Fruit fly (Drosophila melanogaster) whole organism, prepupa: ENCODE measurements around the gene Nph.

Experiments
- Blimp-1 ChIP-seq: fragments of 200-800 bp; sonication (Bioruptor generic); optimal IDR thresholded peaks from 3 replicates; lab custom pipeline; 2017; ENCODE audit warnings: missing biosample characterization, missing genetic modification characterization, mild to moderate bottlenecking, moderate library complexity, missing genetic modification reagents
- CG10631 ChIP-seq: fragments of 200-800 bp; sonication (Bioruptor generic); optimal IDR thresholded peaks from 2 replicates; lab custom pipeline; 2016; ENCODE audit warnings: missing biosample characterization, missing genetic modification characterization
- CG10669 ChIP-seq: fragments of 200-800 bp; sonication (Bioruptor generic); optimal IDR thresholded peaks from 3 replicates; lab custom pipeline; 2018; ENCODE audit warnings: missing biosample characterization, mild to moderate bottlenecking, missing genetic modification characterization, moderate library complexity
- CG11294 ChIP-seq: fragments of 200-800 bp; sonication (Bioruptor generic); IDR thresholded peaks from 2 replicates; pipeline ENCODE4 v1.3.6; 2022; ENCODE audit warnings: missing biosample characterization, missing genetic modification characterization
- CG11762 ChIP-seq: fragments of 200-800 bp; sonication (Bioruptor generic); optimal IDR thresholded peaks from 3 replicates; lab custom pipeline; 2016; ENCODE audit warnings: missing biosample characterization, missing genetic modification characterization; ENCODE audit not compliant: insufficient read depth
- CG15336 ChIP-seq: fragments of 200-800 bp; sonication (Bioruptor generic); IDR thresholded peaks from 2 replicates; pipeline ENCODE4 v1.3.6; 2022; ENCODE audit warnings: missing biosample characterization, missing genetic modification characterization
- CG16779 ChIP-seq: fragments of 200-800 bp; sonication (Bioruptor generic); optimal IDR thresholded peaks from 3 replicates; lab custom pipeline; 2017; ENCODE audit warnings: missing biosample characterization, mild to moderate bottlenecking, missing genetic modification characterization
- CG3032 ChIP-seq: fragments of 200-800 bp; optimal IDR thresholded peaks from 2 replicates; lab custom pipeline; 2019; ENCODE audit warnings: missing biosample characterization, mild to moderate bottlenecking, missing genetic modification characterization, moderate library complexity
- CG31627 ChIP-seq: fragments of 200-800 bp; sonication (Bioruptor generic); optimal IDR thresholded peaks from 3 replicates; lab custom pipeline; 2016; ENCODE audit warnings: missing biosample characterization, missing genetic modification characterization
- CG34406 ChIP-seq: fragments of 200-800 bp; sonication (Bioruptor generic); optimal IDR thresholded peaks from 3 replicates; lab custom pipeline; 2016; ENCODE audit warnings: missing biosample characterization, missing genetic modification characterization
- CG3919 ChIP-seq: fragments of 200-800 bp; sonication (Bioruptor generic); optimal IDR thresholded peaks from 3 replicates; lab custom pipeline; 2016; ENCODE audit warnings: missing biosample characterization, missing genetic modification characterization
- CG6163 ChIP-seq: fragments of 200-800 bp; sonication (Bioruptor generic); IDR thresholded peaks from 3 replicates; pipeline ENCODE4 v1.3.6; 2022; ENCODE audit warnings: missing biosample characterization, missing genetic modification characterization
- CG6276 ChIP-seq: fragments of 200-800 bp; sonication (Bioruptor generic); optimal IDR thresholded peaks from 2 replicates; lab custom pipeline; 2017; ENCODE audit warnings: missing biosample characterization, mild to moderate bottlenecking, missing genetic modification characterization
- CG6792 ChIP-seq: fragments of 200-800 bp; sonication (Bioruptor generic); optimal IDR thresholded peaks from 3 replicates; lab custom pipeline; 2016; ENCODE audit warnings: missing biosample characterization, missing genetic modification characterization
- CG6808 ChIP-seq: fragments of 200-800 bp; sonication (Bioruptor generic); optimal IDR thresholded peaks from 3 replicates; lab custom pipeline; 2017; ENCODE audit warnings: missing biosample characterization, missing genetic modification characterization, mild to moderate bottlenecking, moderate library complexity, missing genetic modification reagents
- CG6854 ChIP-seq: fragments of 200-800 bp; sonication (Bioruptor generic); optimal IDR thresholded peaks from 2 replicates; lab custom pipeline; 2017; ENCODE audit warnings: missing biosample characterization, mild to moderate bottlenecking, missing genetic modification characterization
- CG7368 ChIP-seq: fragments of 200-800 bp; sonication (Bioruptor generic); optimal IDR thresholded peaks from 3 replicates; lab custom pipeline; 2016; ENCODE audit warnings: missing biosample characterization, missing genetic modification characterization
- CG8119 ChIP-seq: fragments of 200-800 bp; sonication (Bioruptor generic); IDR thresholded peaks from 3 replicates; pipeline ENCODE4 v1.3.6; 2022; ENCODE audit warnings: missing biosample characterization, missing genetic modification characterization
- CG8632 ChIP-seq: fragments of 200-800 bp; sonication (Bioruptor generic); optimal IDR thresholded peaks from 3 replicates; lab custom pipeline; 2016; ENCODE audit warnings: missing biosample characterization, missing genetic modification characterization
- Eip78C ChIP-seq: fragments of 200-800 bp; sonication (Bioruptor generic); peaks from one replicate; lab custom pipeline; 2016; ENCODE audit warnings: missing biosample characterization, missing genetic modification characterization
- Eip93F ChIP-seq: fragments of 200-800 bp; sonication (Bioruptor generic); optimal IDR thresholded peaks from 2 replicates; lab custom pipeline; 2016; ENCODE audit warnings: missing biosample characterization, mild to moderate bottlenecking, missing genetic modification characterization
- Ets21C ChIP-seq: fragments of 200-800 bp; sonication (Bioruptor generic); optimal IDR thresholded peaks from 3 replicates; lab custom pipeline; 2016; ENCODE audit warnings: missing biosample characterization, missing genetic modification characterization
- Ets96B ChIP-seq: fragments of 200-800 bp; optimal IDR thresholded peaks from 2 replicates; lab custom pipeline; 2019; ENCODE audit warnings: missing biosample characterization, mild to moderate bottlenecking, missing genetic modification characterization, moderate library complexity
- Gug ChIP-seq: fragments of 200-800 bp; sonication (Bioruptor generic); IDR thresholded peaks from 2 replicates; pipeline ENCODE4 v1.3.6; 2022; ENCODE audit warnings: missing biosample characterization, missing genetic modification characterization
- Hr38 ChIP-seq: sonication (Bioruptor generic); optimal IDR thresholded peaks from 2 replicates; lab custom pipeline; 2016; ENCODE audit warnings: missing biosample characterization, missing genetic modification characterization
- Hr39 ChIP-seq: fragments of 200-800 bp; sonication (Bioruptor generic); optimal IDR thresholded peaks from 2 replicates; lab custom pipeline; 2016; ENCODE audit warnings: missing biosample characterization, missing genetic modification characterization
- Hr4 ChIP-seq: fragments of 200-800 bp; sonication (Bioruptor generic); optimal IDR thresholded peaks from 3 replicates; lab custom pipeline; 2016; ENCODE audit warnings: missing biosample characterization, missing genetic modification characterization
- Lpt ChIP-seq: fragments of 200-800 bp; sonication (Bioruptor generic); optimal IDR thresholded peaks from 3 replicates; lab custom pipeline; 2016; ENCODE audit warnings: missing biosample characterization, missing genetic modification characterization
- Sox102F ChIP-seq: fragments of 200-800 bp; sonication (Bioruptor generic); optimal IDR thresholded peaks from 2 replicates; lab custom pipeline; 2016; ENCODE audit warnings: missing biosample characterization, mild to moderate bottlenecking, missing genetic modification characterization
- Sox14 ChIP-seq: fragments of 200-800 bp; sonication (Bioruptor generic); optimal IDR thresholded peaks from 3 replicates; lab custom pipeline; 2016; ENCODE audit warnings: missing biosample characterization, missing genetic modification characterization
- Sox15 ChIP-seq: fragments of 200-800 bp; sonication (Bioruptor generic); optimal IDR thresholded peaks from 3 replicates; lab custom pipeline; 2016; ENCODE audit warnings: missing biosample characterization, missing genetic modification characterization
- achi ChIP-seq: fragments of 200-800 bp; sonication (Bioruptor generic); optimal IDR thresholded peaks from 3 replicates; lab custom pipeline; 2016; ENCODE audit warnings: missing biosample characterization, missing genetic modification characterization
- acj6 ChIP-seq: fragments of 200-800 bp; sonication (Bioruptor generic); optimal IDR thresholded peaks from 3 replicates; lab custom pipeline; 2016; ENCODE audit warnings: missing biosample characterization, missing genetic modification characterization
- cyc ChIP-seq: fragments of 200-800 bp; sonication (Bioruptor generic); optimal IDR thresholded peaks from 3 replicates; lab custom pipeline; 2016; ENCODE audit warnings: missing biosample characterization, missing genetic modification characterization
- dac ChIP-seq: fragments of 200-800 bp; sonication (Bioruptor generic); optimal IDR thresholded peaks from 2 replicates; lab custom pipeline; 2017; ENCODE audit warnings: missing biosample characterization, mild to moderate bottlenecking, missing genetic modification characterization
- dsx ChIP-seq: fragments of 200-800 bp; optimal IDR thresholded peaks from 3 replicates; lab custom pipeline; 2019; ENCODE audit warnings: missing biosample characterization, mild to moderate bottlenecking, missing genetic modification characterization, moderate library complexity; ENCODE audit not compliant: poor library complexity, severe bottlenecking
- eg ChIP-seq: fragments of 200-800 bp; sonication (Bioruptor generic); IDR thresholded peaks from 3 replicates; pipeline ENCODE4 v1.3.6; 2022; ENCODE audit warnings: missing biosample characterization, missing genetic modification characterization
- esn ChIP-seq: fragments of 200-800 bp; sonication (Bioruptor generic); optimal IDR thresholded peaks from 2 replicates; lab custom pipeline; 2016; ENCODE audit warnings: missing biosample characterization, mild to moderate bottlenecking, missing genetic modification characterization, moderate library complexity
- fd59A ChIP-seq: fragments of 200-800 bp; sonication (Bioruptor generic); optimal IDR thresholded peaks from 2 replicates; lab custom pipeline; 2017; ENCODE audit warnings: missing biosample characterization, mild to moderate bottlenecking, missing genetic modification characterization, missing genetic modification reagents
- fd85E ChIP-seq: fragments of 200-800 bp; sonication (Bioruptor generic); optimal IDR thresholded peaks from 3 replicates; lab custom pipeline; 2016; ENCODE audit warnings: missing biosample characterization, missing genetic modification characterization
- fkh ChIP-seq: fragments of 200-800 bp; sonication (Bioruptor generic); optimal IDR thresholded peaks from 3 replicates; lab custom pipeline; 2017; ENCODE audit warnings: missing biosample characterization, mild to moderate bottlenecking, missing genetic modification characterization, moderate library complexity
- lz ChIP-seq: fragments of 200-800 bp; sonication (Bioruptor generic); optimal IDR thresholded peaks from 3 replicates; lab custom pipeline; 2016; ENCODE audit warnings: missing biosample characterization, missing genetic modification characterization
- pdm3 ChIP-seq: fragments of 200-800 bp; sonication (Bioruptor generic); optimal IDR thresholded peaks from 3 replicates; lab custom pipeline; 2016; ENCODE audit warnings: missing biosample characterization, missing genetic modification characterization
- spab ChIP-seq: fragments of 200-800 bp; sonication (Bioruptor generic); optimal IDR thresholded peaks from 2 replicates; lab custom pipeline; 2017; ENCODE audit warnings: missing biosample characterization, mild to moderate bottlenecking, missing genetic modification characterization, missing genetic modification reagents
- ss ChIP-seq, 2 experiments: fragments of 200-800 bp; sonication (Bioruptor generic); optimal IDR thresholded peaks; 2 replicates in 1 of 2; 3 replicates in 1 of 2; lab custom pipeline; 2017 to 2018; ENCODE audit warnings: mild to moderate bottlenecking in 2 of 2, missing biosample characterization in 2 of 2, missing genetic modification characterization in 2 of 2, moderate library complexity in 1 of 2
- svp ChIP-seq: fragments of 200-800 bp; sonication (Bioruptor generic); peaks from one replicate; lab custom pipeline; 2016; ENCODE audit warnings: missing biosample characterization, missing genetic modification characterization
- topi ChIP-seq: fragments of 200-800 bp; sonication (Bioruptor generic); optimal IDR thresholded peaks from 3 replicates; lab custom pipeline; 2016; ENCODE audit warnings: missing biosample characterization, missing genetic modification characterization
- vri ChIP-seq: fragments of 200-800 bp; sonication (Bioruptor generic); optimal IDR thresholded peaks from 3 replicates; lab custom pipeline; 2016; ENCODE audit warnings: missing biosample characterization, mild to moderate bottlenecking, missing genetic modification characterization

Gene Nph

DNA sequence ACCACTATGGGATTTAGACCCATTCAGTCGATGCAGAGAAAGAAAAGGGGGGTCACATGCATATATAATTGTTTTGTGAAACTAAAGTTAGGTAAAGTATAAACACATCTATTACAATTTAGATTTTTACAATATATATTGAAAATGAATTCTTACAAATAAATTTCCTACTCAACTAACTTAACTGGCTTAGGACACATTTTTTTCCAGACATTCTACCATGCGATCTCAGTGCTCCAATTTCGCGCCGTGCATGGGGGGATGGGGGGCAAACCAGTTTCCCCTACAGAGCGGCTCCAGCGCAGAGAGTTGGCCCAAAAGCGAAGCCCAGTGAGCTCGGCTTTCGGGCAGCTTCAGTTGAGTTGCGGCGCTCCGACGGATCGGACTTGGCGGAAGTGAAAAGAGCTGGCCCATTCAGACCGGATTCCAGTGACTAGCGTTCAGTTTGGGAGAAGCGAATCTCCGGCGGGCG, 21.6 kb downstream of the Nph start, which contains the start of gene CG7896 (continued):
- TF ChIP-seq eg (GFP tag; lab: Robert Waterston, UW), result peak; percentile 88
- peak; percentile 72 for TF ChIP-seq vri (GFP tag; lab: Kevin White, UChicago)
- peak; percentile 75 for TF ChIP-seq Sox15 (GFP tag; lab: Kevin White, UChicago)
- peak; percentile 49 for TF ChIP-seq Blimp-1 (GFP tag; lab: Kevin White, UChicago)
- peak; percentile 83 for TF ChIP-seq CG3919 (GFP tag; lab: Kevin White, UChicago)
- peak; percentile 67 for TF ChIP-seq CG6854 (GFP tag; lab: Kevin White, UChicago)
- peak; percentile 33 for TF ChIP-seq Eip93F
- peak; percentile 80 for TF ChIP-seq Gug
- TF ChIP-seq CG10669 (GFP tag; lab: Kevin White, UChicago), result peak; percentile 73
- peak; percentile 34 for TF ChIP-seq fd85E (GFP tag; lab: Kevin White, UChicago)
- peak; percentile 86 for TF ChIP-seq CG10631
- TF ChIP-seq spab (GFP tag; lab: Kevin White, UChicago), result peak; percentile 69
- peak; percentile 51 for TF ChIP-seq CG16779 (tag; lab: Kevin White, UChicago)
- TF ChIP-seq ss (GFP tag; optimal IDR thresholded peaks at IDR 0.05; lab: Kevin White, UChicago), result peak; percentile 56 to 86
- peak; percentile 73 for TF ChIP-seq Lpt (GFP tag; lab: Kevin White, UChicago)
- no peak for TF ChIP-seq Hr38 (GFP tag; lab: Kevin White, UChicago)
- TF ChIP-seq CG11294 (GFP tag; lab: Robert Waterston, UW), result peak; percentile 80
- TF ChIP-seq Sox14, result peak; percentile 70
- peak; percentile 80 for TF ChIP-seq Sox102F (GFP tag; lab: Kevin White, UChicago)
- peak; percentile 67 for TF ChIP-seq CG31627
- peak; percentile 90 for TF ChIP-seq esn
- peak; percentile 12 for TF ChIP-seq fkh
- peak; percentile 74 for TF ChIP-seq CG7368
- TF ChIP-seq svp (GFP tag; lab: Kevin White, UChicago), result peak; percentile 97
- peak; percentile 65 for TF ChIP-seq CG11762 (GFP tag; lab: Kevin White, UChicago)
- TF ChIP-seq lz, result peak; percentile 83
- TF ChIP-seq topi (GFP tag; lab: Kevin White, UChicago), result peak; percentile 80
- TF ChIP-seq CG6163, result peak; percentile 93
- peak; percentile 80 for TF ChIP-seq CG6808 (GFP tag; lab: Kevin White, UChicago)
- TF ChIP-seq CG8632 (GFP tag; lab: Kevin White, UChicago), result peak; percentile 81
- TF ChIP-seq Hr4, result peak; percentile 87
- peak; percentile 77 for TF ChIP-seq cyc (GFP tag; lab: Kevin White, UChicago)
- peak; percentile 76 for TF ChIP-seq fd59A (GFP tag; lab: Kevin White, UChicago)
- peak; percentile 93 for TF ChIP-seq CG8119 (GFP tag; lab: Robert Waterston, UW)
- peak; percentile 69 for TF ChIP-seq Ets21C (GFP tag; lab: Kevin White, UChicago)
- TF ChIP-seq dac (GFP tag; lab: Kevin White, UChicago), result peak; percentile 67
- peak; percentile 78 for TF ChIP-seq CG6276 (GFP tag; lab: Kevin White, UChicago)
- peak; percentile 59 for TF ChIP-seq Hr39 (GFP tag; lab: Kevin White, UChicago)
- TF ChIP-seq achi, result peak; percentile 87

DNA sequence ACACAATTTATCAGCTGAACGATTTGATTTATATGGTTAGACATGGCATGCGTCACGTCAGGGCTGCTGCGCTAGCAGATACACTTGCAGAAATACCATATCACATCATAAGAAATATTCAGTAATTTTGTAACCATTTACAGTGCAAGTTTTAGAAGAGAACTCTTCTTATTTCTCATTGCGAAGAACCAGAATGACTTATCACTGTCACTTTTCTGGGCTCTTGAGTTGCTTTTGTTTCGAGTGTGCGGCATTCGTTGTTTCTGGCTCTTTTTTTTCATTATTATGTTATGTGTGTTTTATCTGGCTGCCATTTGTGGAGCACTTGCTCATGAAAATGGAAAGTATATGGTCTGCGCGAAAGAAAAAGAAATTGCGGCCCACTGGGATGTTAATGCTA, 22.6 kb downstream of the Nph start:
- TF ChIP-seq lz (no peak), acj6 (GFP tag; lab: Kevin White, UChicago) (peak; percentile 44), spab (GFP tag; lab: Kevin White, UChicago) (no peak), Sox15 (GFP tag; lab: Kevin White, UChicago) (no peak), Eip78C (GFP tag; lab: Kevin White, UChicago) (peak; percentile 60), Sox14 (peak; percentile 23), dsx (GFP tag; lab: Kevin White, UChicago) (no peak), CG7368 (no peak), CG8632 (GFP tag; lab: Kevin White, UChicago) (no peak), Eip93F (no peak), CG6792 (no peak), pdm3 (GFP tag; lab: Kevin White, UChicago) (peak; percentile 10), svp (GFP tag; lab: Kevin White, UChicago) (no peak), Ets96B (no peak), CG10631 (peak; percentile 24), CG15336 (GFP tag; lab: Robert Waterston, UW) (peak; percentile 87), CG11762 (GFP tag; lab: Kevin White, UChicago) (no peak), CG31627 (no peak), Ets21C (GFP tag; lab: Kevin White, UChicago) (no peak), ss (GFP tag; optimal IDR thresholded peaks at IDR 0.05; lab: Kevin White, UChicago) (no peak), achi (peak; percentile 46), Hr4 (peak; percentile 89), Lpt (GFP tag; lab: Kevin White, UChicago) (peak; percentile 39), CG3032 (tag; lab: Kevin White, UChicago) (no peak), CG3919 (GFP tag; lab: Kevin White, UChicago) (peak; percentile 30), fkh (no peak), topi (GFP tag; lab: Kevin White, UChicago) (no peak), CG6276 (GFP tag; lab: Kevin White, UChicago) (peak; percentile 2), CG34406 (GFP tag; lab: Kevin White, UChicago) (no peak)
